Fruit fly (Drosophila melanogaster): ENCODE measurements around the gene CG5618.

The CG5618 gene

dm6 chr3L:20353149-20353548 is at the start of gene CG5618:
Gene CG5618 (plus strand): TSS chr3L:20353449.
- TF ChIP-seq kay (GFP tag; ENCODE audit: borderline replicate concordance) (no peak), CG12768 (GFP tag; optimal IDR thresholded peaks at IDR 0.05) (no peak)

- TF ChIP-seq Crg-1 (GFP tag; optimal IDR thresholded peaks at IDR 0.05) (no peak), Mnt (GFP tag; optimal IDR thresholded peaks at IDR 0.05) (no peak), CG12768 (GFP tag; optimal IDR thresholded peaks at IDR 0.05) (no peak), CG5204 (GFP tag; optimal IDR thresholded peaks at IDR 0.05) (no peak), bab1 (GFP tag; optimal IDR thresholded peaks at IDR 0.05) (no peak), tj (GFP tag; optimal IDR thresholded peaks at IDR 0.05) (no peak), toe (GFP tag; optimal IDR thresholded peaks at IDR 0.05) (no peak), CG11617 (GFP tag; optimal IDR thresholded peaks at IDR 0.05) (no peak), CG7101 (tag; optimal IDR thresholded peaks at IDR 0.05) (no peak)
Measured at dm6 chr3L:20306142-20306541, 47.1 kb upstream of the CG5618 start, which contains the start of gene CG32225. Gene CG32225 (minus strand): TSS chr3L:20306283.

- TF ChIP-seq CG5204 (GFP tag; optimal IDR thresholded peaks at IDR 0.05): no peak
- TF ChIP-seq pad (GFP tag; optimal IDR thresholded peaks at IDR 0.05): no peak
- no peak for TF ChIP-seq CG7045 (GFP tag; optimal IDR thresholded peaks at IDR 0.05)
- no peak for TF ChIP-seq CG33017 (tag; optimal IDR thresholded peaks at IDR 0.05)
- TF ChIP-seq cic (GFP tag; optimal IDR thresholded peaks at IDR 0.05): no peak
- no peak for TF ChIP-seq Clk (GFP tag; optimal IDR thresholded peaks at IDR 0.05)
- TF ChIP-seq Hr96 (GFP tag; optimal IDR thresholded peaks at IDR 0.05): no peak
- no peak for TF ChIP-seq Crg-1 (GFP tag; optimal IDR thresholded peaks at IDR 0.05)
- no peak for TF ChIP-seq CG14711 (tag; optimal IDR thresholded peaks at IDR 0.05)
Measured at dm6 chr3L:20309354-20309753, 43.9 kb upstream of the CG5618 start, which contains the start of gene polo. Gene polo (plus strand): TSS chr3L:20309654.

dm6 chr3L:20309758-20310733 is 43.2 kb upstream of the CG5618 start:
- TF ChIP-seq ovo (GFP tag; optimal IDR thresholded peaks at IDR 0.05) (peak; percentile 5), cnc (optimal IDR thresholded peaks at IDR 0.05) (no peak), CG14711 (tag; optimal IDR thresholded peaks at IDR 0.05) (peak; percentile 44), CG7101 (tag; optimal IDR thresholded peaks at IDR 0.05) (peak; percentile 53), Mnt (GFP tag; optimal IDR thresholded peaks at IDR 0.05) (peak; percentile 20), tj (GFP tag; optimal IDR thresholded peaks at IDR 0.05) (no peak), bab1 (GFP tag; optimal IDR thresholded peaks at IDR 0.05) (peak; percentile 66), CG1620 (GFP tag; optimal IDR thresholded peaks at IDR 0.05) (peak; percentile 77), pad (GFP tag; optimal IDR thresholded peaks at IDR 0.05) (peak; percentile 68), Crg-1 (GFP tag; optimal IDR thresholded peaks at IDR 0.05) (peak; percentile 73), kay (GFP tag; ENCODE audit: borderline replicate concordance) (no peak)

dm6 chr3L:20313469-20313868 is 39.8 kb upstream of the CG5618 start, which contains the start of gene alphaSnap:
Gene alphaSnap (plus strand): TSS chr3L:20313632.
- TF ChIP-seq bab1 (GFP tag; optimal IDR thresholded peaks at IDR 0.05): peak; percentile 43
- no peak for TF ChIP-seq CG33017 (tag; optimal IDR thresholded peaks at IDR 0.05)
- no peak for TF ChIP-seq Clk (GFP tag; optimal IDR thresholded peaks at IDR 0.05)
- TF ChIP-seq cnc (optimal IDR thresholded peaks at IDR 0.05): no peak
- TF ChIP-seq toe (GFP tag; optimal IDR thresholded peaks at IDR 0.05): peak; percentile 15
- peak; percentile 43 for TF ChIP-seq CG14711 (tag; optimal IDR thresholded peaks at IDR 0.05)
- no peak for TF ChIP-seq CG7045 (GFP tag; optimal IDR thresholded peaks at IDR 0.05)
- peak; percentile 18 for TF ChIP-seq pad (GFP tag; optimal IDR thresholded peaks at IDR 0.05)
- peak; percentile 15 for TF ChIP-seq ovo (GFP tag; optimal IDR thresholded peaks at IDR 0.05)
- peak; percentile 6 for TF ChIP-seq tj (GFP tag; optimal IDR thresholded peaks at IDR 0.05)
- peak; percentile 29 for TF ChIP-seq Hr96 (GFP tag; optimal IDR thresholded peaks at IDR 0.05)
- TF ChIP-seq Crg-1 (GFP tag; optimal IDR thresholded peaks at IDR 0.05): peak; percentile 63
- TF ChIP-seq CG1620 (GFP tag; optimal IDR thresholded peaks at IDR 0.05): peak; percentile 71
- TF ChIP-seq CG7101 (tag; optimal IDR thresholded peaks at IDR 0.05): peak; percentile 45
- TF ChIP-seq Mnt (GFP tag; optimal IDR thresholded peaks at IDR 0.05): peak; percentile 29

dm6 chr3L:20316956-20317589 is 36.2 kb upstream of the CG5618 start, which contains the start of gene Spn77Ba:
Gene Spn77Ba (plus strand): TSS chr3L:20317190.
- TF ChIP-seq tj (GFP tag; optimal IDR thresholded peaks at IDR 0.05) (no peak), bab1 (GFP tag; optimal IDR thresholded peaks at IDR 0.05) (no peak), CG7045 (GFP tag; optimal IDR thresholded peaks at IDR 0.05) (no peak), Crg-1 (GFP tag; optimal IDR thresholded peaks at IDR 0.05) (no peak), CG14711 (tag; optimal IDR thresholded peaks at IDR 0.05) (no peak), CG1620 (GFP tag; optimal IDR thresholded peaks at IDR 0.05) (no peak), Clk (GFP tag; optimal IDR thresholded peaks at IDR 0.05) (no peak), CG33017 (tag; optimal IDR thresholded peaks at IDR 0.05) (peak; percentile 23), CG11617 (GFP tag; optimal IDR thresholded peaks at IDR 0.05) (no peak), CG12768 (GFP tag; optimal IDR thresholded peaks at IDR 0.05) (peak; percentile 80), Mnt (GFP tag; optimal IDR thresholded peaks at IDR 0.05) (peak; percentile 60), Hr96 (GFP tag; optimal IDR thresholded peaks at IDR 0.05) (no peak), kay (GFP tag; ENCODE audit: borderline replicate concordance) (peak; percentile 64), toe (GFP tag; optimal IDR thresholded peaks at IDR 0.05) (peak; percentile 4), cic (GFP tag; optimal IDR thresholded peaks at IDR 0.05) (peak; percentile 78), CG7101 (tag; optimal IDR thresholded peaks at IDR 0.05) (no peak)

Measured in whole organism, adult.